Fruit fly (Drosophila melanogaster): ENCODE data around the gene drpr.

The drpr gene

DNA sequence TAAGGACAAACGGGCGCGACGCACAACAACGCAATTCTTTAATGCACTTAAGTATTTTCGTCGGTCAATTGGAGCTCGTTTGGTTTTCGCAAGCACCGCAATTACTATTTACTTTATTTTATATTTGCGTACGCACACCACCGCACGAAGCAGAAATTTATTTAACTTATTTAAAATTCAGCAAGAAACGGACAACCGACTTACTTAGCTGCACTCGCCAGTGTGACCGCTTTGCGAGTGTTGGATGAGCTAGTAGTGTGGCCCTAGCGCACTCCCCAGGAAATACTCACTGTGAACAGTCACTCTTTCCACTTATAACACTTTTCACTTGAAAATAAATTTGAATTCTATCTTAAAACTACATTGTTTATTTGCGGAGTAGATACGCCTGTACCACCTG, at the start of gene drpr (continued):
- TF ChIP-seq dsx (GFP tag; optimal IDR thresholded peaks at IDR 0.05; ENCODE audit: poor library complexity, severe bottlenecking): peak; percentile 37
- no peak for TF ChIP-seq fd85E (GFP tag; optimal IDR thresholded peaks at IDR 0.05)
- no peak for TF ChIP-seq Eip93F (GFP tag; optimal IDR thresholded peaks at IDR 0.05)
- TF ChIP-seq CG31627 (GFP tag; optimal IDR thresholded peaks at IDR 0.05): no peak
- peak; percentile 16 for TF ChIP-seq CG3919 (GFP tag; optimal IDR thresholded peaks at IDR 0.05)
- peak; percentile 72 for TF ChIP-seq svp (GFP tag)
- no peak for TF ChIP-seq CG11762 (GFP tag; optimal IDR thresholded peaks at IDR 0.05; ENCODE audit: insufficient read depth)

DNA sequence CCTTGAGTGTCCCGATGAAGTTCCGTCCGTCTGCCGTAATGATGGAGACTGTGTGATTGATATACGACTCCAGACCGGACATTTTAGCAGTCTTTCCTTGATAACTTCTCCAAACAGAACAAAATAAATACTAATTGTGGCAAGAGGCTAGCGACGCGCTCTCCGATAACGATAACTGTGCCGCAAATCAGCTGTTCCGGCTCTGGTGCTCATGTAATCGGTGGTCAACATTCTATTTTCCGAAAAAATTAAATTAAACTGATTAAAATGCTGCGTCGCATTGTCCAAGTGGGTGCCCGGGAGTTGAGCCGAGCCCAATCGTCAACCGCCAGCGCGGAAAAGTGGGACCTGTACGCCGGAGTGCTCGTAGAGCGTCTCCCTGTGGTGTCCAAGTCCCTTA, 46.3 kb upstream of the drpr start, which contains the start of the genes CG2021 and mRpL46:
Gene CG2021 (minus strand): TSS at position 163 of the 400 bp plus-strand sequence.
Gene mRpL46 (plus strand): TSS at position 191 of the 400 bp plus-strand sequence.
- TF ChIP-seq dsx (GFP tag; optimal IDR thresholded peaks at IDR 0.05; ENCODE audit: poor library complexity, severe bottlenecking) (no peak), CG6276 (GFP tag; optimal IDR thresholded peaks at IDR 0.05) (no peak), Smox (GFP tag; optimal IDR thresholded peaks at IDR 0.05) (no peak), eg (GFP tag; IDR thresholded peaks at IDR 0.05) (no peak), Hr39 (GFP tag; optimal IDR thresholded peaks at IDR 0.05) (no peak), CG6854 (GFP tag; optimal IDR thresholded peaks at IDR 0.05) (no peak), CG10669 (GFP tag; optimal IDR thresholded peaks at IDR 0.05) (no peak)

DNA sequence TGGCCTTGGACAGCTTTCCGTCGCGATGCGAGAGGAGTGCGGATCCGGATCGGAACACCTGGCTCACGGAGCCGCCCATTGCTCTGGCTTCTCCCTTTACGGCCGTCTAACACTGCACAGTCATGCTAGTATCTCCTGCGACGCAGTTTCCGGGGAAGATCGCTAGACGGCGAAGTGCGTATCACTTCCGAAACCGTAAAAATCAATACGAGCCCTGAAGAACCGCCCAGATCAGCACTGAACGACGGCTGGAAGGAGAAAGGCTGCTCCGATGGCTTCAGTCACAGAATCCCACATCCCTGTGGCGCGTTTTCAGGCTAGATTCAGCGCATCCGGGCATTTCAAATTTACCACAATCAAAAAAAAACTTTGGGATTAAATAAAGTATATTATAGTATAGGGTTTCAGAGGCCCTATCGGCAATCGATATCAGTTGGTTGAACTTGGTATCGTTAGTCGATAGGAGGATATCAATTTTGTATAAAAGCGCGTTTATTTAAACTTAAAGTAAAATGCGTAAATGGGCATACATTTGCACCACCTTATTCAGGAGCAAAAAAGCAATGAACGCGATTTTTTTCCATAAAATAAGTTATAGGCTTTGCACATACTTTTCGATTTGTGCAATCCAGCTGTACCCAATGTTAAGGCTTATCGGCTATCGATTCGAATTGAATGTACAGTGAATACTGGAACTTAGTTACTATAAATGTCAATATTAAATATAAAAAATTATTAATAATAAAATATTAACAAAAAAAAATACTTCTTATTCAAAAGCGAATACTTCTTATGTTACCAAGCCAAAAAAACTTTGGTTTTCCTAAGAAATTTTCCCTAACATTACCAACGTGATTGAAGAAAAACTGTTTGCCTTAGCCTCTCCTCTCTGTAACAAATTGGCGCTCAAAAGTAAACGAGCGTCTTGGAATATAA, 44.1 kb upstream of the drpr start, which contains the start of the genes CG13933 and PolD2:
Gene CG13933 (minus strand): TSS at position 435 of the 936 bp plus-strand sequence.
Gene PolD2 (plus strand): TSS at position 921 of the 936 bp plus-strand sequence.
- TF ChIP-seq CG11902 (GFP tag; optimal IDR thresholded peaks at IDR 0.05) (peak; percentile 79), CG6163 (GFP tag; IDR thresholded peaks at IDR 0.05) (peak; percentile 100), Gug (GFP tag; IDR thresholded peaks at IDR 0.05) (peak; percentile 84), CG8119 (GFP tag; IDR thresholded peaks at IDR 0.05) (peak; percentile 99), CG8632 (GFP tag; optimal IDR thresholded peaks at IDR 0.05) (peak; percentile 99), CG6792 (GFP tag; optimal IDR thresholded peaks at IDR 0.05) (peak; percentile 93), salr (GFP tag; optimal IDR thresholded peaks at IDR 0.05) (peak in 1 of 2 experiments; percentile 93), CG6276 (GFP tag; optimal IDR thresholded peaks at IDR 0.05) (no peak), achi (GFP tag; optimal IDR thresholded peaks at IDR 0.05) (peak; percentile 92), CG6854 (GFP tag; optimal IDR thresholded peaks at IDR 0.05) (no peak), lz (GFP tag; optimal IDR thresholded peaks at IDR 0.05) (peak; percentile 91), Sox102F (GFP tag; optimal IDR thresholded peaks at IDR 0.05) (peak; percentile 94), dac (GFP tag; optimal IDR thresholded peaks at IDR 0.05) (no peak), dsx (GFP tag; optimal IDR thresholded peaks at IDR 0.05; ENCODE audit: poor library complexity, severe bottlenecking) (peak; percentile 98), CG10669 (GFP tag; optimal IDR thresholded peaks at IDR 0.05) (peak; percentile 86), OdsH (GFP tag; optimal IDR thresholded peaks at IDR 0.05) (peak; percentile 99), net (GFP tag; optimal IDR thresholded peaks at IDR 0.05) (no peak), Hr39 (GFP tag; optimal IDR thresholded peaks at IDR 0.05) (peak; percentile 93), CG7368 (GFP tag; optimal IDR thresholded peaks at IDR 0.05) (no peak), Ets96B (tag; optimal IDR thresholded peaks at IDR 0.05) (peak; percentile 89), CG3919 (GFP tag; optimal IDR thresholded peaks at IDR 0.05) (no peak), Eip93F (GFP tag; optimal IDR thresholded peaks at IDR 0.05) (peak; percentile 46), cyc (GFP tag; optimal IDR thresholded peaks at IDR 0.05) (peak; percentile 83), Eip78C (GFP tag) (peak; percentile 99), Hr38 (GFP tag; optimal IDR thresholded peaks at IDR 0.05) (peak; percentile 34), Sox15 (GFP tag; optimal IDR thresholded peaks at IDR 0.05) (peak; percentile 93), CG32006 (GFP tag; optimal IDR thresholded peaks at IDR 0.05) (peak; percentile 98), CG6808 (GFP tag; optimal IDR thresholded peaks at IDR 0.05) (no peak), CG31627 (GFP tag; optimal IDR thresholded peaks at IDR 0.05) (peak; percentile 93), fd85E (GFP tag; optimal IDR thresholded peaks at IDR 0.05) (peak; percentile 55), Blimp-1 (GFP tag; optimal IDR thresholded peaks at IDR 0.05) (peak; percentile 67), svp (GFP tag) (peak; percentile 97), spab (GFP tag; optimal IDR thresholded peaks at IDR 0.05) (no peak), Lpt (GFP tag; optimal IDR thresholded peaks at IDR 0.05) (peak; percentile 96), topi (GFP tag; optimal IDR thresholded peaks at IDR 0.05) (peak; percentile 90), Hr4 (GFP tag; optimal IDR thresholded peaks at IDR 0.05) (peak; percentile 96), CG15336 (GFP tag; IDR thresholded peaks at IDR 0.05) (peak; percentile 99), fd59A (GFP tag; optimal IDR thresholded peaks at IDR 0.05) (peak; percentile 87), fkh (GFP tag; optimal IDR thresholded peaks at IDR 0.05) (no peak), CG3032 (tag; optimal IDR thresholded peaks at IDR 0.05) (peak; percentile 92)
